Worm (Caenorhabditis elegans): ENCODE results near the gene F23H12.5.

Gene F23H12.5

ce11 chrV:12317894-12318553, 40.4 kb upstream of the F23H12.5 start, which contains the start of the genes R04F11.5 and R04F11.2 (continued):
- peak; percentile 68 for TF ChIP-seq sem-4 (tag; optimal IDR thresholded peaks at IDR 0.05)
- TF ChIP-seq mab-5 (tag; optimal IDR thresholded peaks at IDR 0.05): peak; percentile 55
- no peak for TF ChIP-seq aly-2 (tag; optimal IDR thresholded peaks at IDR 0.05)
- TF ChIP-seq C34F6.9 (tag; optimal IDR thresholded peaks at IDR 0.05): peak; percentile 94
- peak; percentile 83 for TF ChIP-seq nhr-129 (tag; optimal IDR thresholded peaks at IDR 0.05)
- peak; percentile 71 for TF ChIP-seq sma-3 (GFP tag; optimal IDR thresholded peaks at IDR 0.05)
- peak; percentile 58 for TF ChIP-seq lin-11 (tag; optimal IDR thresholded peaks at IDR 0.05)
- no peak for TF ChIP-seq alr-1 (tag; optimal IDR thresholded peaks at IDR 0.05)
- TF ChIP-seq blmp-1 (tag; optimal IDR thresholded peaks at IDR 0.05; ENCODE audit: insufficient read depth): no peak
- no peak for TF ChIP-seq egl-27 (tag; optimal IDR thresholded peaks at IDR 0.05)
- TF ChIP-seq unc-62 (GFP tag; optimal IDR thresholded peaks at IDR 0.05): no peak
- peak; percentile 72 for TF ChIP-seq nhr-21 (tag; optimal IDR thresholded peaks at IDR 0.05)
- peak; percentile 23 for TF ChIP-seq ZK546.5 (tag; optimal IDR thresholded peaks at IDR 0.05)
- TF ChIP-seq ztf-4 (tag; optimal IDR thresholded peaks at IDR 0.05): peak; percentile 25
- no peak for TF ChIP-seq mdl-1 (tag; optimal IDR thresholded peaks at IDR 0.05)
- peak; percentile 39 for TF ChIP-seq ama-1 (optimal IDR thresholded peaks at IDR 0.05)
- peak; percentile 95 for TF ChIP-seq unc-55 (GFP tag; optimal IDR thresholded peaks at IDR 0.05)
- peak; percentile 16 for TF ChIP-seq ceh-16 (tag; optimal IDR thresholded peaks at IDR 0.05)
- TF ChIP-seq ztf-1 (GFP tag; conservative IDR thresholded peaks at IDR 0.05): no peak
- TF ChIP-seq lin-39 (tag; optimal IDR thresholded peaks at IDR 0.05): no peak
- no peak for TF ChIP-seq mbf-1 (tag; optimal IDR thresholded peaks at IDR 0.05)

ce11 chrV:12320274-12320839, 38.1 kb upstream of the F23H12.5 start:
- TF ChIP-seq sma-9 (GFP tag; optimal IDR thresholded peaks at IDR 0.05) (peak; percentile 26), sma-9 (tag; optimal IDR thresholded peaks at IDR 0.05) (no peak), lsy-2 (tag; optimal IDR thresholded peaks at IDR 0.05) (peak in 1 of 2 experiments; percentile 18), sem-4 (tag; optimal IDR thresholded peaks at IDR 0.05) (no peak), nhr-21 (tag; optimal IDR thresholded peaks at IDR 0.05) (peak; percentile 15), nhr-6 (tag; optimal IDR thresholded peaks at IDR 0.05) (no peak)

ce11 chrV:12326638-12327037, 31.8 kb upstream of the F23H12.5 start:
- TF ChIP-seq mab-5 (tag; optimal IDR thresholded peaks at IDR 0.05) (peak; percentile 9), unc-55 (GFP tag; optimal IDR thresholded peaks at IDR 0.05) (peak; percentile 6), lsy-2 (tag; optimal IDR thresholded peaks at IDR 0.05) (no peak), C34F6.9 (tag; optimal IDR thresholded peaks at IDR 0.05) (peak; percentile 15)

ce11 chrV:12329173-12329572, 29.3 kb upstream of the F23H12.5 start:
- TF ChIP-seq fos-1 (tag; optimal IDR thresholded peaks at IDR 0.05) (no peak), ama-1 (optimal IDR thresholded peaks at IDR 0.05) (no peak), unc-55 (GFP tag; optimal IDR thresholded peaks at IDR 0.05) (no peak), ZK546.5 (tag; optimal IDR thresholded peaks at IDR 0.05) (no peak), nhr-23 (tag; optimal IDR thresholded peaks at IDR 0.05) (no peak), peb-1 (tag; optimal IDR thresholded peaks at IDR 0.05) (no peak), snpc-4 (tag; optimal IDR thresholded peaks at IDR 0.05) (no peak), Y55F3AM.14 (GFP tag; optimal IDR thresholded peaks at IDR 0.05) (no peak), nhr-25 (tag; optimal IDR thresholded peaks at IDR 0.05) (no peak), lin-11 (tag; optimal IDR thresholded peaks at IDR 0.05) (no peak), blmp-1 (tag; optimal IDR thresholded peaks at IDR 0.05; ENCODE audit: insufficient read depth) (no peak), lin-39 (tag; optimal IDR thresholded peaks at IDR 0.05) (no peak)

ce11 chrV:12331820-12332219, 26.6 kb upstream of the F23H12.5 start:
- TF ChIP-seq crh-2 (tag; optimal IDR thresholded peaks at IDR 0.05) (peak; percentile 21), sem-4 (tag; optimal IDR thresholded peaks at IDR 0.05) (no peak), ZK546.5 (tag; optimal IDR thresholded peaks at IDR 0.05) (no peak), sma-9 (GFP tag; optimal IDR thresholded peaks at IDR 0.05) (peak; percentile 43), sma-9 (tag; optimal IDR thresholded peaks at IDR 0.05) (no peak), unc-39 (tag; optimal IDR thresholded peaks at IDR 0.05) (no peak), gmeb-1 (tag; optimal IDR thresholded peaks at IDR 0.05) (no peak), F13H6.1 (tag; optimal IDR thresholded peaks at IDR 0.05) (peak; percentile 15), unc-55 (GFP tag; optimal IDR thresholded peaks at IDR 0.05) (peak; percentile 41), lsy-2 (tag; optimal IDR thresholded peaks at IDR 0.05) (peak in 1 of 2 experiments; percentile 30), lin-39 (tag; optimal IDR thresholded peaks at IDR 0.05) (no peak), nhr-129 (tag; optimal IDR thresholded peaks at IDR 0.05) (peak; percentile 42)
